Fruit fly (Drosophila melanogaster) Kc167 (cell line): ENCODE data around the gene eIF3d1.

ENCODE experiments used
- Myc ChIP-seq: fragments of >200 bp; optimal IDR thresholded peaks from 2 replicates; lab custom pipeline; 2017; ENCODE audit warnings: missing external identifiers
- Sin3A ChIP-seq: fragments of >200 bp; optimal IDR thresholded peaks from 2 replicates; lab custom pipeline; 2018; ENCODE audit warnings: missing external identifiers
- h ChIP-seq: fragments of >200 bp; optimal IDR thresholded peaks from 3 replicates; lab custom pipeline; 2018; ENCODE audit warnings: missing external identifiers
- insv ChIP-seq: fragments of >200 bp; optimal IDR thresholded peaks from 3 replicates; lab custom pipeline; 2018; ENCODE audit warnings: missing external identifiers
- ttk ChIP-seq: sonication (Bioruptor generic); optimal IDR thresholded peaks from 2 replicates; lab custom pipeline; 2017; ENCODE audit warnings: missing external identifiers

DNA sequence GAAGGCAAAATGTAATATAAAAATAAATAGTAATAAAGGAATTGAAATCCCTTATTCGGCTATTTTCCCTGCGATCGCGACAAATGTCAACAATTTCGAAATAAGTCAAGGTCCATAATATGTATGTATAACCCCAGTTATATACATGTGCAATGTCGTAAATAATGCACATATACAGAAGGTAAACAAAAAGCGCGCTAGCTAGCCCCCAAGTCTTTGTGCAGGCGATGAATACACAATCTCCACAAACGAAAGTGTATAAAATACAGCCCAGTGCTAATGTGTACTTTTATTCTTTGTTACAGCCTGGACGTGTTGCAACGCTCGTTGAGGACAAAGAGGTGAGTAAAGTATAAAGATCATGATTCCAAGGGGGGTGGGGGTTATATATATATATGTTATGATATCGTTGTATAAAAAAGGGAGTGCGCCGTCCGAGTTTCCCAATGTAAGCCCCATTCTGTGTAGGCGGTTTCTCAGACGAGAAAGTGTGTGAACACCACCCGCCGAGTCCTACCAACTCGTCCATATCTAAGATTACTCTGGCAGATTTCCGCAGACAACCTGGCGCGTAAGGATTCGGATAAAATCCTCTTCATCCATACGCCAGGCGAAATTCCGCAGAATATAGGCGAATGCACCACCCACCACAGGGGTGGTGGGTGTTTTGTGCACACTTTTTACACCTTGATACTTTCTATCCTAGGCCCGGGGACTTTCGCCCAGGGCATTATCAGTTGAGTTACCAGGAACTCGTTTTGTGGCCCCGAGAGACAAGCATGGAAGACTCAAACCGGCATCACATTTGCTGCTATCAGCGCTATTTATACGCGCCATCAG, 50.0 kb downstream of the eIF3d1 start:
- TF ChIP-seq h (lab: Kevin White, UChicago) (no peak), Myc (lab: Kevin White, UChicago) (no peak), Sin3A (lab: Kevin White, UChicago) (no peak), ttk (lab: Kevin White, UChicago) (no peak), insv (lab: Kevin White, UChicago) (no peak)
